Worm (Caenorhabditis elegans) whole organism, L1 larva: ENCODE results near the gene deb-1.

Experiments
- C04F5.9 ChIP-seq: sonication (generic microtip); optimal IDR thresholded peaks from 2 replicates; lab custom pipeline; 2016; ENCODE audit warnings: missing genetic modification characterization, missing compliant biosample characterization
- C16A3.4 ChIP-seq: fragments of 150-350 bp; optimal IDR thresholded peaks from 2 replicates; lab custom pipeline; 2014; ENCODE audit warnings: missing biosample characterization, missing genetic modification characterization
- C34B4.2 ChIP-seq: sonication (generic microtip); optimal IDR thresholded peaks from 2 replicates; lab custom pipeline; 2017; ENCODE audit warnings: mild to moderate bottlenecking, missing genetic modification characterization, missing compliant biosample characterization
- F16B12.6 ChIP-seq: fragments of 150-350 bp; optimal IDR thresholded peaks from 2 replicates; lab custom pipeline; 2014; ENCODE audit warnings: missing biosample characterization, missing genetic modification characterization
- aly-2 ChIP-seq: fragments of 150-350 bp; optimal IDR thresholded peaks from 2 replicates; lab custom pipeline; 2014; ENCODE audit warnings: missing biosample characterization, missing genetic modification characterization
- ama-1 ChIP-seq: fragments of 150-350 bp; optimal IDR thresholded peaks from 2 replicates; lab custom pipeline; 2014
- blmp-1 ChIP-seq: fragments of 150-350 bp; optimal IDR thresholded peaks from 2 replicates; lab custom pipeline; 2014; ENCODE audit warnings: missing biosample characterization, missing genetic modification characterization
- ceh-82 ChIP-seq, 3 experiments: fragments of 150-350 bp in 1 of 3; sonication (generic microtip) in 2 of 3; optimal IDR thresholded peaks; 2 replicates each; lab custom pipeline; 2014 to 2017; ENCODE audit warnings: missing biosample characterization in 3 of 3, missing genetic modification characterization in 3 of 3
- ceh-90 ChIP-seq: sonication (generic microtip); optimal IDR thresholded peaks from 2 replicates; lab custom pipeline; 2016; ENCODE audit warnings: missing genetic modification characterization, missing compliant biosample characterization
- ces-1 ChIP-seq: fragments of 150-350 bp; optimal IDR thresholded peaks from 2 replicates; lab custom pipeline; 2014; ENCODE audit warnings: missing biosample characterization, missing genetic modification reagents, missing genetic modification characterization
- dpl-1 ChIP-seq, 3 experiments: fragments of 150-350 bp in 2 of 3; sonication (generic microtip) in 1 of 3; optimal IDR thresholded peaks; 2 replicates each; lab custom pipeline; 2014 to 2017; ENCODE audit warnings: missing biosample characterization in 3 of 3, missing genetic modification characterization in 3 of 3, missing genetic modification reagents in 3 of 3
- efl-1 ChIP-seq, 4 experiments: fragments of 150-350 bp; optimal IDR thresholded peaks in 3 of 4; peaks in 1 of 4; 1 replicate in 1 of 4; 2 replicates in 3 of 4; lab custom pipeline; 2014; ENCODE audit warnings: missing biosample characterization in 2 of 4, missing genetic modification characterization in 2 of 4, missing genetic modification reagents in 2 of 4
- efl-3 ChIP-seq: fragments of 200-800 bp; sonication (Bioruptor generic); optimal IDR thresholded peaks from 2 replicates; lab custom pipeline; 2018; ENCODE audit warnings: mild to moderate bottlenecking, missing genetic modification characterization, missing compliant biosample characterization
- egl-27 ChIP-seq, 2 experiments: fragments of 150-350 bp in 1 of 2; sonication (generic microtip); optimal IDR thresholded peaks; 3 replicates each; lab custom pipeline; 2017 to 2018; ENCODE audit warnings: missing biosample characterization in 2 of 2, missing genetic modification characterization in 2 of 2, missing genetic modification reagents in 2 of 2
- ets-5 ChIP-seq: fragments of 200-800 bp; sonication (Bioruptor generic); IDR thresholded peaks from 2 replicates; pipeline ENCODE4 v1.3.6; 2022; ENCODE audit warnings: missing genetic modification characterization, missing compliant biosample characterization
- fkh-10 ChIP-seq: sonication (generic microtip); optimal IDR thresholded peaks from 2 replicates; lab custom pipeline; 2017; ENCODE audit warnings: missing biosample characterization, missing genetic modification reagents, missing genetic modification characterization
- fkh-8 ChIP-seq: sonication (generic microtip); optimal IDR thresholded peaks from 2 replicates; lab custom pipeline; 2016; ENCODE audit warnings: mild to moderate bottlenecking, missing genetic modification characterization, missing compliant biosample characterization
- fos-1 ChIP-seq: fragments of 150-350 bp; optimal IDR thresholded peaks from 2 replicates; lab custom pipeline; 2014; ENCODE audit warnings: missing biosample characterization, missing genetic modification characterization
- grh-1 ChIP-seq: fragments of 200-800 bp; sonication (Bioruptor generic); IDR thresholded peaks from 2 replicates; pipeline ENCODE4 v1.3.6; 2022; ENCODE audit warnings: missing genetic modification reagents, missing genetic modification characterization, missing compliant biosample characterization
- hpl-2 ChIP-seq: fragments of 150-350 bp; optimal IDR thresholded peaks from 2 replicates; lab custom pipeline; 2014; ENCODE audit warnings: missing biosample characterization, missing genetic modification reagents, missing genetic modification characterization
- irx-1 ChIP-seq: sonication (generic microtip); optimal IDR thresholded peaks from 2 replicates; lab custom pipeline; 2016; ENCODE audit warnings: missing genetic modification characterization, missing compliant biosample characterization
- isw-1 ChIP-seq: fragments of 200-800 bp; sonication (Bioruptor generic); IDR thresholded peaks from 2 replicates; pipeline ENCODE4 v1.3.6; 2022; ENCODE audit warnings: missing genetic modification characterization, missing compliant biosample characterization
- jun-1 ChIP-seq: fragments of 150-350 bp; optimal IDR thresholded peaks from 2 replicates; lab custom pipeline; 2014; ENCODE audit warnings: missing biosample characterization, missing genetic modification reagents, missing genetic modification characterization
- lin-14 ChIP-seq: fragments of 200-800 bp; sonication (Bioruptor generic); optimal IDR thresholded peaks from 2 replicates; lab custom pipeline; 2018; ENCODE audit warnings: mild to moderate bottlenecking, missing genetic modification characterization, moderate library complexity, missing compliant biosample characterization
- lin-35 ChIP-seq, 2 experiments: fragments of 150-350 bp; optimal IDR thresholded peaks; 2 replicates each; lab custom pipeline; 2014; ENCODE audit warnings: missing biosample characterization in 2 of 2, missing genetic modification characterization in 2 of 2, missing genetic modification reagents in 2 of 2
- lin-39 ChIP-seq: fragments of 150-350 bp; optimal IDR thresholded peaks from 2 replicates; lab custom pipeline; 2014; ENCODE audit warnings: missing biosample characterization, missing genetic modification reagents, missing genetic modification characterization
- mdl-1 ChIP-seq, 2 experiments: fragments of 150-350 bp; optimal IDR thresholded peaks; 2 replicates each; lab custom pipeline; 2014 to 2017; ENCODE audit warnings: missing biosample characterization in 2 of 2, missing genetic modification characterization in 2 of 2, inconsistent platforms in 1 of 2
- mef-2 ChIP-seq: fragments of 150-350 bp; optimal IDR thresholded peaks from 2 replicates; lab custom pipeline; 2014; ENCODE audit warnings: missing biosample characterization, missing genetic modification characterization
- nhr-12 ChIP-seq: sonication (generic microtip); optimal IDR thresholded peaks from 2 replicates; lab custom pipeline; 2017; ENCODE audit warnings: missing biosample characterization, missing genetic modification characterization
- nhr-20 ChIP-seq: sonication (generic microtip); optimal IDR thresholded peaks from 2 replicates; lab custom pipeline; 2016; ENCODE audit warnings: mild to moderate bottlenecking, missing genetic modification characterization, missing compliant biosample characterization
- nhr-237 ChIP-seq: fragments of 150-350 bp; optimal IDR thresholded peaks from 2 replicates; lab custom pipeline; 2014; ENCODE audit warnings: missing biosample characterization, missing genetic modification characterization
- nhr-47 ChIP-seq: sonication (generic microtip); optimal IDR thresholded peaks from 2 replicates; lab custom pipeline; 2016; ENCODE audit warnings: mild to moderate bottlenecking, missing genetic modification characterization, moderate library complexity, missing compliant biosample characterization
- nhr-71 ChIP-seq: sonication (generic microtip); optimal IDR thresholded peaks from 2 replicates; lab custom pipeline; 2016; ENCODE audit warnings: mild to moderate bottlenecking, missing genetic modification characterization, moderate library complexity, missing compliant biosample characterization
- nhr-76 ChIP-seq: sonication (generic microtip); optimal IDR thresholded peaks from 2 replicates; lab custom pipeline; 2017; ENCODE audit warnings: missing biosample characterization, missing genetic modification characterization
- nhr-90 ChIP-seq: sonication (generic microtip); optimal IDR thresholded peaks from 2 replicates; lab custom pipeline; 2016; ENCODE audit warnings: mild to moderate bottlenecking, missing genetic modification characterization, missing compliant biosample characterization; ENCODE audit not compliant: poor library complexity
- pag-3 ChIP-seq: sonication (generic microtip); optimal IDR thresholded peaks from 2 replicates; lab custom pipeline; 2017; ENCODE audit warnings: missing genetic modification characterization, mild to moderate bottlenecking, missing compliant biosample characterization, antibody characterized with exemption, borderline replicate concordance; ENCODE audit not compliant: insufficient read depth
- pax-3 ChIP-seq: fragments of 200-800 bp; sonication (Bioruptor generic); optimal IDR thresholded peaks from 2 replicates; lab custom pipeline; 2018; ENCODE audit warnings: mild to moderate bottlenecking, missing genetic modification characterization, moderate library complexity, missing compliant biosample characterization
- rnt-1 ChIP-seq: sonication (generic microtip); optimal IDR thresholded peaks from 2 replicates; lab custom pipeline; 2016; ENCODE audit warnings: mild to moderate bottlenecking, missing genetic modification characterization, moderate library complexity, missing compliant biosample characterization
- skn-1 ChIP-seq: fragments of 150-350 bp; optimal IDR thresholded peaks from 2 replicates; lab custom pipeline; 2014; ENCODE audit warnings: missing biosample characterization, missing genetic modification characterization
- snpc-4 ChIP-seq: fragments of 150-350 bp; optimal IDR thresholded peaks from 2 replicates; lab custom pipeline; 2014; ENCODE audit warnings: missing biosample characterization, missing genetic modification characterization
- swsn-7 ChIP-seq: sonication (generic microtip); optimal IDR thresholded peaks from 2 replicates; lab custom pipeline; 2016; ENCODE audit warnings: missing genetic modification characterization, missing compliant biosample characterization
- tlp-1 ChIP-seq: fragments of 150-350 bp; optimal IDR thresholded peaks from 2 replicates; lab custom pipeline; 2014; ENCODE audit warnings: missing biosample characterization, missing genetic modification characterization
- unc-130 ChIP-seq: fragments of 150-350 bp; optimal IDR thresholded peaks from 2 replicates; lab custom pipeline; 2017; ENCODE audit warnings: missing biosample characterization, missing genetic modification characterization, inconsistent platforms
- unc-62 ChIP-seq: fragments of 150-350 bp; optimal IDR thresholded peaks from 2 replicates; lab custom pipeline; 2014; ENCODE audit warnings: missing biosample characterization, missing genetic modification reagents, missing genetic modification characterization
- unc-98 ChIP-seq: fragments of 200-800 bp; sonication (Bioruptor generic); IDR thresholded peaks from 2 replicates; pipeline ENCODE4 v1.3.6; 2022; ENCODE audit warnings: missing genetic modification characterization, missing compliant biosample characterization
- ztf-11 ChIP-seq, 2 experiments: sonication (generic microtip); optimal IDR thresholded peaks; 2 replicates each; lab custom pipeline; 2016 to 2017; ENCODE audit warnings: missing genetic modification characterization in 2 of 2, missing biosample characterization in 1 of 2, missing compliant biosample characterization in 1 of 2
- ztf-4 ChIP-seq: fragments of 150-350 bp; optimal IDR thresholded peaks from 2 replicates; lab custom pipeline; 2014; ENCODE audit warnings: missing biosample characterization, missing genetic modification characterization

Gene deb-1

DNA sequence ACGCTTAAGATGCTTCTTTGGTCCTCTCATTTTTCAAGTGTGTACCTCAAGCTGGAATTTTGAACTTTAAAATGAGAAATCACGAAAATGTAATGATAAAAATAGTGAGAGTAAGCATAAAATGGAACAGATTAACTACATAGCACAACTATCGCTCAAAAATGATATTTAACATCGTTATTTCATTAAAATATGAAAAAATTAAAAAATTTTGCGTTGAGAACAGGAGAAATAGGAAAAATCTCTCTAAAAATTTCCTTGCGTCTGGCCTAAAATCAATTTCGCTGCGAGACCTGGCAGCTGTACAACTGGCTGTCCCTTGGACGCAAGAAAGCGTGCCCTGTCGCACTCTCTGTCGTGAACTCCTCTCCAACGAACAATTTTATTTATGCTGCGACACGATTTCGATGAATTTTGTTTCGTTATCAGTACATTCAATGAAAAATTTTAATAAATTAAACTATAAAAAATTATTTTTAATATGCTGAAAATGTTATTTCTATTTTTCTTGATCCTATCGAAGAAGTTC lies 9.4 kb downstream of the deb-1 start, which contains the start of gene rps-4 (continued):
- TF ChIP-seq nhr-237 (tag; lab: Kevin White, UChicago) (peak; percentile 71), nhr-90 (tag; lab: Kevin White, UChicago) (peak; percentile 89), fkh-8 (peak; percentile 90), lin-35 (GFP tag; optimal IDR thresholded peaks at IDR 0.05; lab: Kevin White, UChicago) (peak; percentile 91 to 93), ztf-4 (peak; percentile 54), F16B12.6 (tag; lab: Kevin White, UChicago) (peak; percentile 65), efl-3 (GFP tag; lab: Kevin White, UChicago) (no peak), grh-1 (peak; percentile 80), fos-1 (peak; percentile 61), blmp-1 (peak; percentile 69), isw-1 (GFP tag; lab: Robert Waterston, UW) (peak; percentile 90), C16A3.4 (tag; lab: Kevin White, UChicago) (peak; percentile 95), rnt-1 (tag; lab: Kevin White, UChicago) (peak; percentile 94), hpl-2 (GFP tag; lab: Kevin White, UChicago) (peak; percentile 85), pax-3 (peak; percentile 68), nhr-12 (tag; lab: Kevin White, UChicago) (no peak), ceh-82 (tag; optimal IDR thresholded peaks at IDR 0.05; lab: Kevin White, UChicago) (peak; percentile 74 to 95 (median 74)), nhr-76 (tag; lab: Kevin White, UChicago) (no peak), unc-62 (GFP tag; lab: Kevin White, UChicago) (no peak), dpl-1 (GFP tag; optimal IDR thresholded peaks at IDR 0.05; lab: Kevin White, UChicago) (peak; percentile 82 to 87 (median 83)), C34B4.2 (tag; lab: Kevin White, UChicago) (no peak), ceh-90 (tag; lab: Kevin White, UChicago) (peak; percentile 58), snpc-4 (tag; lab: Kevin White, UChicago) (peak; percentile 81), skn-1 (tag; lab: Kevin White, UChicago) (peak; percentile 92), efl-1 (optimal IDR thresholded peaks at IDR 0.05; lab: Kevin White, UChicago) (peak; percentile 88 to 91), efl-1 (GFP tag; optimal IDR thresholded peaks at IDR 0.05 in 1 of 2; lab: Kevin White, UChicago) (peak; percentile 83 to 97), nhr-20 (tag; lab: Kevin White, UChicago) (peak; percentile 93), ama-1 (lab: Kevin White, UChicago) (peak; percentile 19), jun-1 (peak; percentile 75), pag-3 (tag; lab: Kevin White, UChicago) (no peak), tlp-1 (no peak), nhr-47 (tag; lab: Kevin White, UChicago) (peak; percentile 92), lin-39 (tag; lab: Kevin White, UChicago) (peak; percentile 59), C04F5.9 (tag; lab: Kevin White, UChicago) (peak; percentile 62), ets-5 (GFP tag; lab: Robert Waterston, UW) (no peak), irx-1 (tag; lab: Kevin White, UChicago) (peak; percentile 78), swsn-7 (tag; lab: Kevin White, UChicago) (peak; percentile 91), aly-2 (tag; lab: Kevin White, UChicago) (peak; percentile 23)

DNA sequence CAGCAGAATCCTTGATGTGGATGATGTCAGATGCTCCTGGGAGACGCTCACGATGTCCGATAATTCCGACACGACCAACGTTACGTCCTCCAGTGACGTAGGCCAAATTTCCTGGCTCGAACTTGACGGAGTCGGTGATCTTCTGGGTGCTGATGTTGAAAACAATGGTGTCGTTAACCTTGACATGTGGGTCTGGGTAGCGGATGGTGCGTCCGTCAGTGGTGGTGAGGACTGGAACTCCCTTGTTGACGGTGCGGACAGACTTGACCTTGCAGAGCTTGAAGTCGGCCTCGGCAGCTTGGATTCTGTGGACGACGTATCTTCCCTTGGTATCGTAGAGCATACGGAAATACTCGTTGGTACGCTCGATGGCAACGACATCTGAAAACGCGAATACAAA lies 10.1 kb downstream of the deb-1 start:
- no peak for TF ChIP-seq lin-14 (GFP tag; lab: Kevin White, UChicago)
- TF ChIP-seq efl-1 (optimal IDR thresholded peaks at IDR 0.05; lab: Kevin White, UChicago), result no peak
- TF ChIP-seq efl-1 (GFP tag; optimal IDR thresholded peaks at IDR 0.05 in 1 of 2; lab: Kevin White, UChicago), result no peak
- no peak for TF ChIP-seq nhr-90 (tag; lab: Kevin White, UChicago)
- TF ChIP-seq unc-98 (GFP tag; lab: Robert Waterston, UW), result no peak
- no peak for TF ChIP-seq jun-1
- no peak for TF ChIP-seq unc-130 (tag; lab: Kevin White, UChicago)
- TF ChIP-seq ztf-11 (tag; optimal IDR thresholded peaks at IDR 0.05; lab: Kevin White, UChicago), result no peak
- TF ChIP-seq nhr-71 (tag; lab: Kevin White, UChicago), result no peak
- no peak for TF ChIP-seq mdl-1 (tag; optimal IDR thresholded peaks at IDR 0.05; lab: Kevin White, UChicago)
- TF ChIP-seq egl-27 (tag; optimal IDR thresholded peaks at IDR 0.05; lab: Kevin White, UChicago), result no peak
- TF ChIP-seq ceh-90 (tag; lab: Kevin White, UChicago), result no peak
- TF ChIP-seq hpl-2 (GFP tag; lab: Kevin White, UChicago), result no peak
- no peak for TF ChIP-seq ces-1 (GFP tag; lab: Kevin White, UChicago)
- no peak for TF ChIP-seq grh-1
- no peak for TF ChIP-seq dpl-1 (GFP tag; optimal IDR thresholded peaks at IDR 0.05; lab: Kevin White, UChicago)
- TF ChIP-seq aly-2 (tag; lab: Kevin White, UChicago), result no peak
- TF ChIP-seq fkh-10, result no peak
- no peak for TF ChIP-seq mef-2
